Fruit fly (Drosophila melanogaster) whole organism, larva: ENCODE results near the gene Ir75d.
A peak's percentile ranks its signal among the peaks of the same experiment; 100 is the strongest.

Experiments
- noc ChIP-seq: fragments of 200-800 bp; sonication (Bioruptor generic); optimal IDR thresholded peaks from 3 replicates; lab custom pipeline; 2019; ENCODE audit warnings: missing biosample characterization, mild to moderate bottlenecking, missing genetic modification characterization, moderate library complexity

Gene Ir75d

dm6 chr3L:18911082-18911481 lies at the start of gene Ir75d:
Gene Ir75d, minus strand, starts transcription at chr3L:18911182.
- no peak for TF ChIP-seq noc (tag; lab: Kevin White, UChicago)

dm6 chr3L:18957032-18957431 lies 46.0 kb upstream of the Ir75d start:
- TF ChIP-seq noc (tag; lab: Kevin White, UChicago) = no peak

DNA sequence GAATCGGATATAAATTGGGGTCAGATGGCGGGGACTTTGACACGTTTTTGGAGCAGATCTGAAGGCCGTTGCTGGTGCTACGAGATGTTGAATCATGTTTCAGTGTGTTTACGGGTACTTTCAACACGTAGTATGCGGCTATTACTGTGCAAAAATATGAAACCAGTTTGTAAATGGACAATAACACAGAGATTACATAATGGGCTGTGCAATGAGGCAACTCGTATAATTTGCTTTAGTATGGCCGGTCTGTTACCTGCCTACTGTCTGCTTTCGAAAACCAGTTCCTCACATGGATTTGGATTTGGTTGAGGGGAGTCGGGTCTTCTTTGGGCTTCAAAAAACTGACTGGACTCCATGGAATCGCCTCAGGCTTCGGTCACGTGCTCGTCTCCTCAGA lies 41.4 kb upstream of the Ir75d start:
- no peak for TF ChIP-seq noc (tag; lab: Kevin White, UChicago)

dm6 chr3L:18950359-18950758 lies 39.4 kb upstream of the Ir75d start, which contains the start of gene CG6836:
Gene CG6836, plus strand, starts transcription at chr3L:18950629.
- no peak for TF ChIP-seq noc (tag; lab: Kevin White, UChicago)

dm6 chr3L:18949137-18949536 lies 38.2 kb upstream of the Ir75d start:
- no peak for TF ChIP-seq noc (tag; lab: Kevin White, UChicago)

- no peak for TF ChIP-seq noc (tag; lab: Kevin White, UChicago)
Observed at dm6 chr3L:18946956-18947355, 36.0 kb upstream of the Ir75d start.

DNA sequence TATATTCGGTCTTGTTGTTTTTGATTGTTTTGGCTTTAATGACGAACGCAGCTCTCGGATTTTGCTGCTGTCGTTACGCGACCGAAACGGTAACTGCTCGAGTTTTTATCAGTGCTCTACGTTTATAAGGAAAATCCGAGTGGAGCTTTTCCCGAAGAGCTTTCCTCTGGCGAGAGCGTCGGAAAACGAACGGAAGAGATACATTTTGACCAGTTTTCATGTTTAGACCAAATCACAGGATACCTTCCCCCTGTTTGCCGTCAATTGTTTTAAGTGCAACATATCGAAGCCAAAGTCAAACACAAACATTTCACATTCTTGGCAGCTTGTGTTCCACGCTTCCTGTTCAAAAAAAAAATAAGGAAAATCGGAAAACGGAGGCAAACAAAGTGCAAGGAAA lies 35.0 kb upstream of the Ir75d start, which contains the start of gene CG32204:
CG32204 (minus strand) TSS at position 101 of the 400 bp plus-strand sequence.
- no peak for TF ChIP-seq noc (tag; lab: Kevin White, UChicago)

- TF ChIP-seq noc (tag; lab: Kevin White, UChicago) = no peak
Observed at dm6 chr3L:18924790-18925189, 13.8 kb upstream of the Ir75d start, which contains the start of gene CG43049. Gene CG43049, plus strand, starts transcription at chr3L:18925090.

dm6 chr3L:18922086-18922485 lies 11.1 kb upstream of the Ir75d start, which contains the start of gene CG3819:
Gene CG3819, minus strand, starts transcription at chr3L:18922108.
- no peak for TF ChIP-seq noc (tag; lab: Kevin White, UChicago)

DNA sequence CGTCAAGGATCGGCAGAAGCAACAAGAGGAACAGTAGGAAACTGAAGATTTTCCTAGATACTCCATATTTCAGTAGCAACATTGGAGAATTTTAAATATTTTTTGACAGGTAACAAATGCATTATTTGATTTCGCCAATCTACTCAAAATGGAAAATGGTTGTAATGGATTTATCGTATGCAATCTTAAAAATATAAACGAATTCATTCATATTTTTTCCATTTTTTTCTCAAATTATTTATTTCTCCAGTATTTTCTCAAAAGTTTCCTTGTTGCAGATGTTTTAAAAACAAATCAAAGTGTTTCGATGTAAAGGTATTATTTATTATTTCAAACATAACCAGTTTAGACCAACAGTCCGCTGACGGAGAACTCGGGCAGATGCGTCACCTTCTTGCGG lies 9.2 kb upstream of the Ir75d start, which contains the start of gene CG18223:
CG18223 (minus strand) TSS at position 101 of the 400 bp plus-strand sequence.
- no peak for TF ChIP-seq noc (tag; lab: Kevin White, UChicago)

DNA sequence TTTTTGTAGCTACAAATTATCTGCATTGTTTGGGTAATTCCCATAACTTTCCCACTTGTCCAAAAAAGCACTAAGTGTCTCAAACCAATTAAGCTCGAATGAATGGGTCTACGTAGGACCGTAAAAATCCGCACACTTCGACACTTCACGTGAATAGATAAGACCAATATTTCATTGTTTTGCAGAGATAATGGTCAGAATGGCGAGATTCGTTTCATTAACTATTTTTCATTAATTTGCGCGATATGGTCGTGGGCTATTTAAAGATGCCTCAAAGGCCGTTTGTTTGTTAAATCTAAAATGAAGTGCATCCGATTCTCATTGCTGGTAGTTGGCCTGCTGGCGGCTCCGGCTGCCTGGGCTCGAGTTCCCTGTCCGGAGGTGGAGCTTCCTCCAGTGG lies 6.3 kb upstream of the Ir75d start, which contains the start of gene CG6839:
CG6839 (plus strand) TSS at position 301 of the 400 bp plus-strand sequence.
- no peak for TF ChIP-seq noc (tag; lab: Kevin White, UChicago)

dm6 chr3L:18916466-18916865 lies 5.5 kb upstream of the Ir75d start:
- TF ChIP-seq noc (tag; lab: Kevin White, UChicago) = no peak

DNA sequence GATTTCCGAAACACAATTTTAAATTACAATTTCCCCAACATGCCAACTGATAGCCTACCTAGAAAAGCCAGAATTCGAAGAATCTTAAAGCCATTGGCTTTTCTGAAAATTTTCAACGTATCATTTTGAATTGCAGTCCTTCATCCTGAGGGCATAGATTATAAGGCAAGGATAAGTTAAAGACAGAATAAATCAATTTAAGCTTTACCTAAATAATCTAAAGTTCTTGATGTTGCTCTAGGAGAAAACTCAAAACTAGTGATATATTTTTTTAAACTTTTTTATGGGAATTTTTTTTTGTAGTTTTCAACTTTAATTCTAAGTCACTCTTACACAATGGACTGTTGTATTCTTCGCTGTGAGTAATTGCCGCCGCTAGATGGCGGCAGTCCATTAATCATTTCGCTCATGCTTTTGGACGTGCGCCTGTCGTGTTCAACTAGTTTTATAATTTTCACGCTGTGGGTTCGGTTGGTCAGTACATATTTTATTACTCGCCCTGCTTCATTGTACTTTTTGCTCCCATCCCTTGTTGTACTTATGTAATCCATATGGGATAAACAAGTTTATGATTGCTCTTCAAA lies 3.2 kb upstream of the Ir75d start, which contains the start of gene COX6AL2:
COX6AL2 (minus strand) TSS at position 51 of the 584 bp plus-strand sequence.
- no peak for TF ChIP-seq noc (tag; lab: Kevin White, UChicago)

- TF ChIP-seq noc (tag; lab: Kevin White, UChicago) = no peak
Observed at dm6 chr3L:18904772-18905601, 6.0 kb downstream of the Ir75d start, which contains the start of the genes CSN1b and Prp6. Gene CSN1b, minus strand, starts transcription at chr3L:18904930. Gene Prp6, plus strand, starts transcription at chr3L:18905372.

DNA sequence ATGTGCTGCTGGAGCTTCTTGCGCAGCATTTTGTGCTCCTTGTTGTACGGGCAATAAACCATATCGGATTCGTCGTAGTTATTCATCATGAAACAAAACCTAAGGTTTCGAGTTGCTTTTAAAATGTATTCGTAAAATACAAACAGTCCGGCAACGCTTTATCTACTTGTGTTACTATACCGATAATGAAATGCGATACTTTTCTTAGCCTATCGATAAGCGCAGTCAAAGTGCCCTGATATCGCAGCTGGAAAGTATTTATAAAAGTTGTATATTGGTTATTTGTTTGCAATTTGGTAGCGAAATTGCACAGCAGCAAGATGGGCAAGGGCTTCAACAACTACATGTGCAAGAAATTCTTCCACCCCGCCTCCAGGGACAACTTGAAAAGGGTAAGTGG lies 9.6 kb downstream of the Ir75d start, which contains the start of the genes arx and CG6843:
arx (minus strand) TSS at position 144 of the 400 bp plus-strand sequence.
CG6843 (plus strand) TSS at position 184 of the 400 bp plus-strand sequence.
- no peak for TF ChIP-seq noc (tag; lab: Kevin White, UChicago)

dm6 chr3L:18898770-18899278 lies 12.2 kb downstream of the Ir75d start, which contains the start of gene RpL26:
Gene RpL26, plus strand, starts transcription at chr3L:18898875.
- peak; percentile 68 for TF ChIP-seq noc (tag; lab: Kevin White, UChicago)
